Fruit fly (Drosophila melanogaster) whole organism, pupa: ENCODE data around the gene fau.

Experiments used
- CG13204 ChIP-seq: fragments of 200-800 bp; sonication (Bioruptor generic); optimal IDR thresholded peaks from 2 replicates; lab custom pipeline; 2018; ENCODE audit warnings: missing biosample characterization, mild to moderate bottlenecking, missing genetic modification characterization, moderate library complexity
- CG15710 ChIP-seq: fragments of 200-800 bp; sonication (Bioruptor generic); optimal IDR thresholded peaks from 2 replicates; lab custom pipeline; 2018; ENCODE audit warnings: missing biosample characterization, mild to moderate bottlenecking, missing genetic modification characterization, moderate library complexity
- CG17806 ChIP-seq: fragments of 200-800 bp; sonication (Bioruptor generic); optimal IDR thresholded peaks from 2 replicates; lab custom pipeline; 2018; ENCODE audit warnings: missing biosample characterization, mild to moderate bottlenecking, missing genetic modification characterization, moderate library complexity
- CG32121 ChIP-seq: fragments of 200-800 bp; sonication (Bioruptor generic); IDR thresholded peaks from 2 replicates; pipeline ENCODE4 v1.3.6; 2022; ENCODE audit warnings: missing biosample characterization, missing genetic modification characterization
- CG8159 ChIP-seq: fragments of 200-800 bp; sonication (Bioruptor generic); optimal IDR thresholded peaks from 3 replicates; lab custom pipeline; 2018; ENCODE audit warnings: missing biosample characterization, mild to moderate bottlenecking, missing genetic modification characterization, moderate library complexity
- CG9948 ChIP-seq: fragments of 200-800 bp; sonication (Bioruptor generic); optimal IDR thresholded peaks from 2 replicates; lab custom pipeline; 2018; ENCODE audit warnings: missing biosample characterization, mild to moderate bottlenecking, missing genetic modification characterization, moderate library complexity
- D1 ChIP-seq: fragments of 200-800 bp; sonication (Bioruptor generic); optimal IDR thresholded peaks from 2 replicates; lab custom pipeline; 2018; ENCODE audit warnings: missing biosample characterization, mild to moderate bottlenecking, missing genetic modification characterization, moderate library complexity
- EcR ChIP-seq: fragments of 200-800 bp; sonication (Bioruptor generic); optimal IDR thresholded peaks from 3 replicates; lab custom pipeline; 2019; ENCODE audit warnings: missing biosample characterization, missing genetic modification characterization, mild to moderate bottlenecking, moderate library complexity, missing genetic modification reagents
- Pif1A ChIP-seq: fragments of 200-800 bp; sonication (Bioruptor generic); optimal IDR thresholded peaks from 3 replicates; lab custom pipeline; 2016; ENCODE audit warnings: missing biosample characterization, missing genetic modification characterization
- Snoo ChIP-seq: fragments of 200-800 bp; sonication (Bioruptor generic); optimal IDR thresholded peaks from 3 replicates; lab custom pipeline; 2017; ENCODE audit warnings: missing biosample characterization, mild to moderate bottlenecking, missing genetic modification characterization, inconsistent platforms
- rn ChIP-seq: fragments of 200-800 bp; sonication (Bioruptor generic); IDR thresholded peaks from 2 replicates; pipeline ENCODE4 v1.3.6; 2022; ENCODE audit warnings: missing biosample characterization, missing genetic modification characterization

DNA sequence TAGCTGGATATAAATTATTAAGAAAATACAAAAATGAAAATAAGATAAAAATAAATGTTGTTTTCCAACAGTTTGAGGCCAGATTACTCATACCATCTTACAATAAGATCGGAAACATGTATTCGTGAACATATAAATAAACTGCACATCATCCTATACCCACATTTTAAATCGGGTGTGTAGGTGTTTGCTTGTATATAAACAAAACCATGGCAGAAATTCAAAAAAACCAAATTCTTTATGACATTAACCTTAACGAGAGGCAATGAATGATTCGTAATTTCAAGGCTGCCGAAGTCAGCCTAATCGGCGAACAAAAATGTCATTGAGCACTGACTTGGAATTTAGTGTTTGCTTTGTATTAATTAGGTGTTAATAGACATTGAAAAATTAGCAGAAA, 977 bp upstream of the fau start:
- TF ChIP-seq CG13204 (no peak), Pif1A (no peak), EcR (GFP tag; lab: Kevin White, UChicago) (no peak), CG15710 (tag; lab: Kevin White, UChicago) (no peak), CG32121 (GFP tag; lab: Robert Waterston, UW) (no peak), Snoo (tag; lab: Kevin White, UChicago) (no peak), CG17806 (tag; lab: Kevin White, UChicago) (no peak), CG8159 (no peak), CG9948 (tag; lab: Kevin White, UChicago) (no peak), D1 (tag; lab: Kevin White, UChicago) (no peak), rn (no peak)
